Worm (Caenorhabditis elegans): ENCODE data around the gene T17A3.12.

- no peak for TF ChIP-seq ces-1 (GFP tag; optimal IDR thresholded peaks at IDR 0.05)
- no peak for TF ChIP-seq nhr-28 (tag; optimal IDR thresholded peaks at IDR 0.05)
- no peak for TF ChIP-seq hlh-1 (tag; optimal IDR thresholded peaks at IDR 0.05)
- no peak for TF ChIP-seq sptf-1 (tag; optimal IDR thresholded peaks at IDR 0.05)
- TF ChIP-seq unc-62 (GFP tag; optimal IDR thresholded peaks at IDR 0.05), result no peak
- TF ChIP-seq nhr-76 (tag; optimal IDR thresholded peaks at IDR 0.05), result no peak
- TF ChIP-seq ceh-43 (GFP tag; optimal IDR thresholded peaks at IDR 0.05), result no peak
- TF ChIP-seq mep-1 (tag; optimal IDR thresholded peaks at IDR 0.05), result no peak
- TF ChIP-seq M03D4.4 (tag; optimal IDR thresholded peaks at IDR 0.05), result no peak
- no peak for TF ChIP-seq snpc-4 (tag; optimal IDR thresholded peaks at IDR 0.05)
- no peak for TF ChIP-seq nhr-12 (tag; optimal IDR thresholded peaks at IDR 0.05)
- no peak for TF ChIP-seq lin-13 (tag; optimal IDR thresholded peaks at IDR 0.05)
These were observed 4.1 kb downstream of the T17A3.12 start, which contains the start of gene fbxb-81 for ce11 chrIII:140904-141303.
